Fruit fly (Drosophila melanogaster): Measurements from ENCODE around the gene hb.

hb gene

dm6 chr3R:8741941-8742340 is 44.3 kb upstream of the hb start (continued):
- TF ChIP-seq Asciz (GFP tag; optimal IDR thresholded peaks at IDR 0.05) (no peak), CG13123 (GFP tag; optimal IDR thresholded peaks at IDR 0.05) (no peak), ken (GFP tag; IDR thresholded peaks at IDR 0.05) (0 out of 3 replicates have a peak, but pooled peaks have one; percentile 35), unc-4 (GFP tag; IDR thresholded peaks at IDR 0.05; ENCODE audit: partially characterized antibody) (no peak), CG2678 (tag; optimal IDR thresholded peaks at IDR 0.05) (no peak), seq (GFP tag; IDR thresholded peaks at IDR 0.05) (no peak), Blimp-1 (GFP tag; optimal IDR thresholded peaks at IDR 0.05) (peak; percentile 56), gem (tag; optimal IDR thresholded peaks at IDR 0.05) (no peak), chm (GFP tag; IDR thresholded peaks at IDR 0.05) (0 out of 2 replicates have a peak, but pooled peaks have one; percentile 13), Pdp1 (GFP tag; optimal IDR thresholded peaks at IDR 0.05) (no peak), CG17328 (GFP tag; IDR thresholded peaks at IDR 0.05) (no peak), sisA (GFP tag; IDR thresholded peaks at IDR 0.05) (0 out of 2 replicates have a peak, but pooled peaks have one; percentile 4), vfl (GFP tag; optimal IDR thresholded peaks at IDR 0.05) (no peak), CG10959 (GFP tag; IDR thresholded peaks at IDR 0.05) (no peak), Aef1 (GFP tag; IDR thresholded peaks at IDR 0.05) (no peak), Dp (GFP tag; optimal IDR thresholded peaks at IDR 0.05) (no peak), Antp (GFP tag; optimal IDR thresholded peaks at IDR 0.05) (no peak), luna (GFP tag; optimal IDR thresholded peaks at IDR 0.05) (no peak), CG16779 (GFP tag; IDR thresholded peaks at IDR 0.05) (no peak), CG18599 (GFP tag; optimal IDR thresholded peaks at IDR 0.05) (no peak), CG8089 (GFP tag; optimal IDR thresholded peaks at IDR 0.05) (no peak), Mes4 (GFP tag; optimal IDR thresholded peaks at IDR 0.05) (no peak), E2f1 (GFP tag; IDR thresholded peaks at IDR 0.05) (no peak), YL-1 (GFP tag; optimal IDR thresholded peaks at IDR 0.05) (no peak), dan (GFP tag; IDR thresholded peaks at IDR 0.05) (no peak), Med (GFP tag) (peak; percentile 12), ap (GFP tag; IDR thresholded peaks at IDR 0.05) (no peak), trh (GFP tag; optimal IDR thresholded peaks at IDR 0.05) (no peak), pfk (GFP tag; optimal IDR thresholded peaks at IDR 0.05) (no peak), CG8359 (GFP tag; optimal IDR thresholded peaks at IDR 0.05; ENCODE audit: borderline replicate concordance) (no peak), gro (GFP tag; optimal IDR thresholded peaks at IDR 0.05) (no peak), CG12744 (GFP tag; optimal IDR thresholded peaks at IDR 0.05) (no peak), lbe (GFP tag; optimal IDR thresholded peaks at IDR 0.05) (no peak), CG7987 (GFP tag; optimal IDR thresholded peaks at IDR 0.05) (no peak), exex (tag; optimal IDR thresholded peaks at IDR 0.05) (no peak), CG17361 (GFP tag; IDR thresholded peaks at IDR 0.05) (no peak), CTCF (GFP tag; optimal IDR thresholded peaks at IDR 0.05) (no peak), zfh1 (GFP tag; IDR thresholded peaks at IDR 0.05) (no peak), oc (tag; optimal IDR thresholded peaks at IDR 0.05) (peak; percentile 55), CG12155 (GFP tag; optimal IDR thresholded peaks at IDR 0.05) (no peak), pzg (GFP tag; optimal IDR thresholded peaks at IDR 0.05) (no peak), dysf (GFP tag; IDR thresholded peaks at IDR 0.05) (no peak), CG2202 (tag; optimal IDR thresholded peaks at IDR 0.05) (no peak), kni (GFP tag; optimal IDR thresholded peaks at IDR 0.05) (no peak), vvl (GFP tag; IDR thresholded peaks at IDR 0.05) (0 out of 2 replicates have a peak, but pooled peaks have one; percentile 7), Hr78 (GFP tag; optimal IDR thresholded peaks at IDR 0.05) (no peak), trem (tag; optimal IDR thresholded peaks at IDR 0.05) (no peak), HLH3B (GFP tag; IDR thresholded peaks at IDR 0.05) (peak; percentile 29; the same call in 1 of the 2 replicates), CG6765 (GFP tag; optimal IDR thresholded peaks at IDR 0.05) (no peak), org-1 (GFP tag; optimal IDR thresholded peaks at IDR 0.05) (no peak), CG15696 (tag; optimal IDR thresholded peaks at IDR 0.05) (no peak)

Measured in whole organism, embryonic.